Worm (Caenorhabditis elegans) whole organism, L3 larva: Measurements from ENCODE around the gene trpp-3.
A peak's percentile ranks its signal among the peaks of the same experiment; 100 is the strongest.

Experiments
- R02D3.7 ChIP-seq: fragments of 150-350 bp; optimal IDR thresholded peaks from 2 replicates; lab custom pipeline; 2014; ENCODE audit warnings: missing biosample characterization, missing genetic modification characterization
- ZK546.5 ChIP-seq: sonication (generic microtip); optimal IDR thresholded peaks from 2 replicates; lab custom pipeline; 2017; ENCODE audit warnings: missing biosample characterization, missing genetic modification characterization
- aly-2 ChIP-seq: fragments of 150-350 bp; optimal IDR thresholded peaks from 2 replicates; lab custom pipeline; 2014; ENCODE audit warnings: missing biosample characterization, missing genetic modification characterization
- ama-1 ChIP-seq: fragments of 150-350 bp; optimal IDR thresholded peaks from 2 replicates; lab custom pipeline; 2018
- ceh-16 ChIP-seq: sonication (generic microtip); optimal IDR thresholded peaks from 2 replicates; lab custom pipeline; 2017; ENCODE audit warnings: missing biosample characterization, missing genetic modification characterization
- ceh-28 ChIP-seq: fragments of 150-350 bp; optimal IDR thresholded peaks from 2 replicates; lab custom pipeline; 2014; ENCODE audit warnings: missing biosample characterization, missing genetic modification reagents, missing genetic modification characterization
- ceh-82 ChIP-seq: fragments of 150-350 bp; optimal IDR thresholded peaks from 2 replicates; lab custom pipeline; 2014; ENCODE audit warnings: missing biosample characterization, missing genetic modification characterization
- ceh-9 ChIP-seq: sonication (generic microtip); optimal IDR thresholded peaks from 2 replicates; lab custom pipeline; 2018; ENCODE audit warnings: missing biosample characterization, missing genetic modification characterization
- daf-12 ChIP-seq: fragments of 150-350 bp; optimal IDR thresholded peaks from 2 replicates; lab custom pipeline; 2014; ENCODE audit warnings: missing biosample characterization, missing genetic modification reagents, missing genetic modification characterization
- egl-27 ChIP-seq: sonication (generic microtip); optimal IDR thresholded peaks from 4 replicates; lab custom pipeline; 2017; ENCODE audit warnings: missing biosample characterization, missing genetic modification reagents, missing genetic modification characterization
- egl-5 ChIP-seq: fragments of 150-350 bp; optimal IDR thresholded peaks from 2 replicates; lab custom pipeline; 2017; ENCODE audit warnings: missing biosample characterization, missing genetic modification reagents, missing genetic modification characterization, inconsistent platforms
- elt-1 ChIP-seq: fragments of 150-350 bp; optimal IDR thresholded peaks from 2 replicates; lab custom pipeline; 2014; ENCODE audit warnings: missing biosample characterization, missing genetic modification characterization
- elt-2 ChIP-seq: sonication (generic microtip); optimal IDR thresholded peaks from 2 replicates; lab custom pipeline; 2016; ENCODE audit warnings: missing genetic modification reagents, mild to moderate bottlenecking, missing genetic modification characterization, missing compliant biosample characterization
- elt-3 ChIP-seq, 3 experiments: fragments of 150-350 bp in 1 of 3; sonication (generic microtip) in 2 of 3; optimal IDR thresholded peaks; 2 replicates in 2 of 3; 4 replicates in 1 of 3; lab custom pipeline; 2014 to 2017; ENCODE audit warnings: missing biosample characterization in 3 of 3, missing genetic modification characterization in 3 of 3
- eor-1 ChIP-seq, 2 experiments: fragments of 150-350 bp; optimal IDR thresholded peaks; 2 replicates each; lab custom pipeline; 2014 to 2018; ENCODE audit warnings: missing biosample characterization in 2 of 2, missing genetic modification characterization in 2 of 2
- fkh-10 ChIP-seq: sonication (generic microtip); optimal IDR thresholded peaks from 2 replicates; lab custom pipeline; 2017; ENCODE audit warnings: missing biosample characterization, missing genetic modification reagents, missing genetic modification characterization
- fkh-2 ChIP-seq: fragments of 150-350 bp; optimal IDR thresholded peaks from 2 replicates; lab custom pipeline; 2014; ENCODE audit warnings: missing biosample characterization, missing genetic modification reagents, missing genetic modification characterization
- fos-1 ChIP-seq: fragments of 150-350 bp; optimal IDR thresholded peaks from 2 replicates; lab custom pipeline; 2014; ENCODE audit warnings: missing biosample characterization, missing genetic modification characterization
- hmg-11 ChIP-seq: sonication (generic microtip); optimal IDR thresholded peaks from 2 replicates; lab custom pipeline; 2016; ENCODE audit warnings: missing genetic modification characterization, missing compliant biosample characterization
- jun-1 ChIP-seq: fragments of 150-350 bp; optimal IDR thresholded peaks from 2 replicates; lab custom pipeline; 2014; ENCODE audit warnings: missing biosample characterization, missing genetic modification reagents, missing genetic modification characterization
- lin-15B ChIP-seq: fragments of 150-350 bp; optimal IDR thresholded peaks from 2 replicates; lab custom pipeline; 2014; ENCODE audit warnings: missing biosample characterization, missing genetic modification characterization
- lin-39 ChIP-seq: fragments of 150-350 bp; optimal IDR thresholded peaks from 2 replicates; lab custom pipeline; 2018; ENCODE audit warnings: missing biosample characterization, missing genetic modification reagents, missing genetic modification characterization
- lsy-12 ChIP-seq: sonication (generic microtip); optimal IDR thresholded peaks from 2 replicates; lab custom pipeline; 2016; ENCODE audit warnings: mild to moderate bottlenecking, missing genetic modification characterization, missing compliant biosample characterization
- mdl-1 ChIP-seq: fragments of 150-350 bp; optimal IDR thresholded peaks from 2 replicates; lab custom pipeline; 2014; ENCODE audit warnings: missing biosample characterization, missing genetic modification characterization
- mml-1 ChIP-seq: fragments of 150-350 bp; sonication (generic microtip); optimal IDR thresholded peaks from 3 replicates; lab custom pipeline; 2014; ENCODE audit warnings: missing biosample characterization, missing genetic modification characterization
- nfya-1 ChIP-seq: sonication (generic microtip); optimal IDR thresholded peaks from 2 replicates; lab custom pipeline; 2017; ENCODE audit warnings: missing genetic modification characterization, mild to moderate bottlenecking, missing compliant biosample characterization, antibody characterized with exemption, moderate library complexity; ENCODE audit not compliant: insufficient read depth
- nhr-11 ChIP-seq: fragments of 150-350 bp; optimal IDR thresholded peaks from 2 replicates; lab custom pipeline; 2014; ENCODE audit warnings: missing biosample characterization, missing genetic modification characterization
- nhr-12 ChIP-seq: fragments of 150-350 bp; optimal IDR thresholded peaks from 2 replicates; lab custom pipeline; 2014; ENCODE audit warnings: missing biosample characterization, missing genetic modification characterization
- nhr-23 ChIP-seq: fragments of 150-350 bp; optimal IDR thresholded peaks from 2 replicates; lab custom pipeline; 2014; ENCODE audit warnings: missing biosample characterization, missing genetic modification reagents, missing genetic modification characterization
- nhr-237 ChIP-seq: fragments of 150-350 bp; optimal IDR thresholded peaks from 2 replicates; lab custom pipeline; 2014; ENCODE audit warnings: missing biosample characterization, missing genetic modification characterization
- nhr-25 ChIP-seq: sonication (generic microtip); optimal IDR thresholded peaks from 2 replicates; lab custom pipeline; 2017; ENCODE audit warnings: missing biosample characterization, missing genetic modification characterization
- nhr-28 ChIP-seq: fragments of 150-350 bp; optimal IDR thresholded peaks from 2 replicates; lab custom pipeline; 2014; ENCODE audit warnings: missing biosample characterization, missing genetic modification characterization
- nhr-43 ChIP-seq: sonication (generic microtip); optimal IDR thresholded peaks from 2 replicates; lab custom pipeline; 2016; ENCODE audit warnings: mild to moderate bottlenecking, missing genetic modification characterization, missing compliant biosample characterization; ENCODE audit not compliant: poor library complexity, severe bottlenecking
- nhr-67 ChIP-seq: fragments of 150-350 bp; optimal IDR thresholded peaks from 2 replicates; lab custom pipeline; 2014; ENCODE audit warnings: missing biosample characterization, missing genetic modification characterization
- nhr-76 ChIP-seq: fragments of 150-350 bp; sonication (generic microtip); optimal IDR thresholded peaks from 5 replicates; lab custom pipeline; 2014; ENCODE audit warnings: missing biosample characterization, missing genetic modification characterization
- nhr-77 ChIP-seq: fragments of 150-350 bp; optimal IDR thresholded peaks from 2 replicates; lab custom pipeline; 2014; ENCODE audit warnings: missing biosample characterization, missing genetic modification characterization
- pha-4 ChIP-seq: fragments of 150-350 bp; optimal IDR thresholded peaks from 2 replicates; lab custom pipeline; 2014; ENCODE audit warnings: missing biosample characterization, missing genetic modification reagents, missing genetic modification characterization
- pqm-1 ChIP-seq: fragments of 150-350 bp; optimal IDR thresholded peaks from 2 replicates; lab custom pipeline; 2017; ENCODE audit warnings: missing biosample characterization, missing genetic modification characterization, inconsistent platforms
- sea-2 ChIP-seq: fragments of 150-350 bp; sonication (generic microtip); optimal IDR thresholded peaks from 4 replicates; lab custom pipeline; 2014; ENCODE audit warnings: missing biosample characterization, missing genetic modification reagents, missing genetic modification characterization
- skn-1 ChIP-seq: fragments of 150-350 bp; optimal IDR thresholded peaks from 2 replicates; lab custom pipeline; 2014; ENCODE audit warnings: missing biosample characterization, missing genetic modification characterization
- snpc-4 ChIP-seq: fragments of 150-350 bp; optimal IDR thresholded peaks from 2 replicates; lab custom pipeline; 2014; ENCODE audit warnings: missing biosample characterization, missing genetic modification characterization
- tbx-2 ChIP-seq: sonication (generic microtip); optimal IDR thresholded peaks from 2 replicates; lab custom pipeline; 2016; ENCODE audit warnings: mild to moderate bottlenecking, missing genetic modification characterization, missing compliant biosample characterization
- unc-39 ChIP-seq: sonication (generic microtip); optimal IDR thresholded peaks from 4 replicates; lab custom pipeline; 2017; ENCODE audit warnings: missing biosample characterization, missing genetic modification characterization
- unc-62 ChIP-seq: fragments of 150-350 bp; sonication (generic microtip); optimal IDR thresholded peaks from 4 replicates; lab custom pipeline; 2014; ENCODE audit warnings: missing biosample characterization, missing genetic modification reagents, missing genetic modification characterization
- zag-1 ChIP-seq: fragments of 150-350 bp; optimal IDR thresholded peaks from 2 replicates; lab custom pipeline; 2014; ENCODE audit warnings: missing biosample characterization, missing genetic modification characterization
- ztf-11 ChIP-seq: fragments of 150-350 bp; optimal IDR thresholded peaks from 2 replicates; lab custom pipeline; 2014; ENCODE audit warnings: missing biosample characterization, missing genetic modification characterization
- ztf-4 ChIP-seq: fragments of 150-350 bp; optimal IDR thresholded peaks from 2 replicates; lab custom pipeline; 2014; ENCODE audit warnings: missing biosample characterization, missing genetic modification characterization

The trpp-3 gene

ce11 chrIII:9509764-9510370, 15.5 kb upstream of the trpp-3 start:
- TF ChIP-seq nhr-23 (tag; lab: Kevin White, UChicago) = peak; percentile 3
- TF ChIP-seq nfya-1 (tag; lab: Kevin White, UChicago) = peak; percentile 31
- TF ChIP-seq nhr-25 (tag; lab: Kevin White, UChicago) = no peak
- no peak for TF ChIP-seq nhr-76 (tag; lab: Kevin White, UChicago)
- TF ChIP-seq mdl-1 (tag; lab: Kevin White, UChicago) = no peak
- no peak for TF ChIP-seq sea-2 (GFP tag; lab: Kevin White, UChicago)
- no peak for TF ChIP-seq elt-1 (tag; lab: Kevin White, UChicago)
- no peak for TF ChIP-seq nhr-11 (tag; lab: Kevin White, UChicago)
- no peak for TF ChIP-seq daf-12
- no peak for TF ChIP-seq hmg-11
- TF ChIP-seq pha-4 (tag; lab: Kevin White, UChicago) = peak; percentile 3
- TF ChIP-seq ceh-28 (tag; lab: Kevin White, UChicago) = no peak
- no peak for TF ChIP-seq ZK546.5 (tag; lab: Kevin White, UChicago)
- no peak for TF ChIP-seq pqm-1
- no peak for TF ChIP-seq lin-39
- TF ChIP-seq snpc-4 (tag; lab: Kevin White, UChicago) = no peak
- no peak for TF ChIP-seq ceh-82 (tag; lab: Kevin White, UChicago)
- TF ChIP-seq fkh-2 (tag; lab: Kevin White, UChicago) = no peak
- TF ChIP-seq egl-5 = no peak
- TF ChIP-seq lsy-12 (tag; lab: Kevin White, UChicago) = peak; percentile 49
- no peak for TF ChIP-seq eor-1 (tag; optimal IDR thresholded peaks at IDR 0.05; lab: Kevin White, UChicago)
- no peak for TF ChIP-seq elt-3 (tag; optimal IDR thresholded peaks at IDR 0.05; lab: Kevin White, UChicago)
- TF ChIP-seq jun-1 (tag; lab: Kevin White, UChicago) = no peak
- no peak for TF ChIP-seq egl-27 (tag; lab: Kevin White, UChicago)
- no peak for TF ChIP-seq ceh-9 (tag; lab: Kevin White, UChicago)
- TF ChIP-seq fkh-10 (GFP tag; lab: Kevin White, UChicago) = no peak
- no peak for TF ChIP-seq unc-39
- no peak for TF ChIP-seq aly-2 (tag; lab: Kevin White, UChicago)
- TF ChIP-seq ceh-16 (tag; lab: Kevin White, UChicago) = no peak
- no peak for TF ChIP-seq mml-1 (tag; lab: Kevin White, UChicago)
- no peak for TF ChIP-seq zag-1
- peak; percentile 50 for TF ChIP-seq nhr-43 (tag; lab: Kevin White, UChicago)
- no peak for TF ChIP-seq R02D3.7 (tag; lab: Kevin White, UChicago)
- TF ChIP-seq tbx-2 = peak; percentile 28
- peak; percentile 29 for TF ChIP-seq elt-2 (tag; lab: Kevin White, UChicago)
- TF ChIP-seq nhr-12 (tag; lab: Kevin White, UChicago) = no peak
- TF ChIP-seq nhr-67 (tag; lab: Kevin White, UChicago) = no peak
- no peak for TF ChIP-seq fos-1 (tag; lab: Kevin White, UChicago)
- no peak for TF ChIP-seq ztf-11 (tag; lab: Kevin White, UChicago)
- TF ChIP-seq nhr-28 = no peak
- no peak for TF ChIP-seq nhr-237 (tag; lab: Kevin White, UChicago)
- TF ChIP-seq skn-1 (tag; lab: Kevin White, UChicago) = no peak
- TF ChIP-seq unc-62 (GFP tag; lab: Kevin White, UChicago) = no peak
- no peak for TF ChIP-seq lin-15B (tag; lab: Kevin White, UChicago)
- TF ChIP-seq ama-1 (lab: Kevin White, UChicago) = peak; percentile 78
- TF ChIP-seq nhr-77 (tag; lab: Kevin White, UChicago) = peak; percentile 59
- peak; percentile 47 for TF ChIP-seq ztf-4 (tag; lab: Kevin White, UChicago)
